Fruit fly (Drosophila melanogaster): ENCODE measurements around the gene CCT2.

The CCT2 gene

dm6 chrX:9068822-9069221, 20.5 kb upstream of the CCT2 start (continued):
- TF ChIP-seq CG8290 (GFP tag; optimal IDR thresholded peaks at IDR 0.05) (no peak), CG8290 (tag; optimal IDR thresholded peaks at IDR 0.05) (peak in 1 of 2 experiments; percentile 66), CG7839 (tag; optimal IDR thresholded peaks at IDR 0.05) (no peak), sob (GFP tag; IDR thresholded peaks at IDR 0.05) (peak; percentile 56), ERR (GFP tag; optimal IDR thresholded peaks at IDR 0.05) (no peak), row (GFP tag; IDR thresholded peaks at IDR 0.05) (peak; percentile 33; the same call in 2 of the 3 replicates), slbo (GFP tag; IDR thresholded peaks at IDR 0.05) (peak; percentile 30), CG6683 (GFP tag; optimal IDR thresholded peaks at IDR 0.05) (no peak), CG14441 (GFP tag; IDR thresholded peaks at IDR 0.05) (0 out of 2 replicates have a peak, but pooled peaks have one; percentile 26), CG7987 (GFP tag; optimal IDR thresholded peaks at IDR 0.05) (no peak), ind (GFP tag; optimal IDR thresholded peaks at IDR 0.05) (no peak), dati (GFP tag; IDR thresholded peaks at IDR 0.05) (no peak), CG10366 (GFP tag; IDR thresholded peaks at IDR 0.05) (peak; percentile 17; the same call in 1 of the 2 replicates), CG15601 (tag; optimal IDR thresholded peaks at IDR 0.05) (no peak), Bteb2 (GFP tag; optimal IDR thresholded peaks at IDR 0.05) (no peak), vvl (GFP tag; IDR thresholded peaks at IDR 0.05) (peak; percentile 38; the same call in 1 of the 2 replicates), tx (GFP tag; optimal IDR thresholded peaks at IDR 0.05) (no peak), CG5953 (GFP tag; IDR thresholded peaks at IDR 0.05) (no peak), Med (GFP tag) (peak; percentile 88), Sry-β (GFP tag; optimal IDR thresholded peaks at IDR 0.05) (no peak), D19B (GFP tag; optimal IDR thresholded peaks at IDR 0.05) (no peak), H2.0 (GFP tag; IDR thresholded peaks at IDR 0.05) (0 out of 2 replicates have a peak, but pooled peaks have one; percentile 29), GATAe (GFP tag; conservative IDR thresholded peaks at IDR 0.05) (no peak), Rfx (GFP tag; IDR thresholded peaks at IDR 0.05) (peak; percentile 59), tll (GFP tag; optimal IDR thresholded peaks at IDR 0.05) (no peak), CG5180 (GFP tag; optimal IDR thresholded peaks at IDR 0.05) (no peak), Hmr (GFP tag; optimal IDR thresholded peaks at IDR 0.05) (no peak), zfh2 (GFP tag; optimal IDR thresholded peaks at IDR 0.05) (no peak), prd (optimal IDR thresholded peaks at IDR 0.05) (no peak), prd (GFP tag; IDR thresholded peaks at IDR 0.05) (peak; percentile 14; the same call in 1 of the 3 replicates), run (tag; optimal IDR thresholded peaks at IDR 0.05) (no peak), CG15073 (GFP tag; optimal IDR thresholded peaks at IDR 0.05) (no peak), trh (GFP tag; optimal IDR thresholded peaks at IDR 0.05) (no peak), gsb-n (tag; optimal IDR thresholded peaks at IDR 0.05) (no peak), CG4424 (GFP tag; optimal IDR thresholded peaks at IDR 0.05) (no peak), CG6765 (GFP tag; optimal IDR thresholded peaks at IDR 0.05) (no peak), C15 (GFP tag; IDR thresholded peaks at IDR 0.05) (0 out of 3 replicates have a peak, but pooled peaks have one; percentile 29), CG7271 (tag; optimal IDR thresholded peaks at IDR 0.05) (no peak), CG1603 (tag; optimal IDR thresholded peaks at IDR 0.05) (peak; percentile 40), Oli (tag; optimal IDR thresholded peaks at IDR 0.05) (no peak), BtbVII (GFP tag; optimal IDR thresholded peaks at IDR 0.05) (no peak), CG11504 (tag; optimal IDR thresholded peaks at IDR 0.05) (peak; percentile 12), pan (optimal IDR thresholded peaks at IDR 0.05) (no peak), pan (GFP tag; optimal IDR thresholded peaks at IDR 0.05 in 1 of 2, IDR thresholded peaks at IDR 0.05 in 1 of 2) (peak in 1 of 2 experiments; percentile 45), al (GFP tag; IDR thresholded peaks at IDR 0.05) (0 out of 2 replicates have a peak, but pooled peaks have one; percentile 6)
